Worm (Caenorhabditis elegans) whole organism, L4 larva: ENCODE data around the gene Y102E9.5.
A peak's percentile ranks its signal among the peaks of the same experiment; 100 is the strongest.

ENCODE experiments used
- F26F4.8 ChIP-seq: fragments of 200-800 bp; sonication (Bioruptor generic); conservative IDR thresholded peaks from 2 replicates; pipeline ENCODE4 v1.3.6; 2022; ENCODE audit warnings: missing genetic modification characterization, missing compliant biosample characterization
- F37D6.2 ChIP-seq: sonication (generic microtip); optimal IDR thresholded peaks from 2 replicates; lab custom pipeline; 2016; ENCODE audit warnings: mild to moderate bottlenecking, missing genetic modification characterization, missing compliant biosample characterization
- F44E2.7 ChIP-seq: fragments of 200-800 bp; sonication (Bioruptor generic); IDR thresholded peaks from 2 replicates; pipeline ENCODE4 v2.1.2; 2022; ENCODE audit warnings: missing genetic modification characterization, missing compliant biosample characterization
- R02D3.7 ChIP-seq: fragments of 150-350 bp; sonication (generic microtip); optimal IDR thresholded peaks from 3 replicates; lab custom pipeline; 2014; ENCODE audit warnings: missing biosample characterization, missing genetic modification characterization
- T20F7.1 ChIP-seq: fragments of 200-800 bp; sonication (Bioruptor generic); optimal IDR thresholded peaks from 2 replicates; lab custom pipeline; 2018; ENCODE audit warnings: mild to moderate bottlenecking, missing genetic modification characterization, missing compliant biosample characterization
- T26A8.4 ChIP-seq: fragments of 200-800 bp; sonication (Bioruptor generic); IDR thresholded peaks from 2 replicates; pipeline ENCODE4 v1.3.6; 2022; ENCODE audit warnings: missing genetic modification characterization, missing compliant biosample characterization
- Y48G9A.11 ChIP-seq: fragments of 200-800 bp; sonication (Bioruptor generic); IDR thresholded peaks from 2 replicates; pipeline ENCODE4 v1.3.6; 2022; ENCODE audit warnings: missing genetic modification reagents, missing genetic modification characterization, missing compliant biosample characterization
- ZK337.2 ChIP-seq: fragments of 200-800 bp; sonication (Bioruptor generic); IDR thresholded peaks from 2 replicates; pipeline ENCODE4 v1.3.6; 2022; ENCODE audit warnings: missing genetic modification reagents, missing genetic modification characterization, missing compliant biosample characterization
- ZK546.5 ChIP-seq, 2 experiments: sonication (generic microtip); optimal IDR thresholded peaks; 2 replicates each; lab custom pipeline; 2017; ENCODE audit warnings: missing biosample characterization in 2 of 2, missing genetic modification characterization in 2 of 2
- ama-1 ChIP-seq: fragments of 150-350 bp; optimal IDR thresholded peaks from 2 replicates; lab custom pipeline; 2014; ENCODE audit warnings: inconsistent platforms, mixed read lengths
- attf-4 ChIP-seq: sonication (generic microtip); optimal IDR thresholded peaks from 3 replicates; lab custom pipeline; 2017; ENCODE audit warnings: missing biosample characterization, missing genetic modification characterization
- ceh-62 ChIP-seq: sonication (generic microtip); optimal IDR thresholded peaks from 2 replicates; lab custom pipeline; 2017; ENCODE audit warnings: missing biosample characterization, missing genetic modification characterization
- ceh-82 ChIP-seq: sonication (generic microtip); optimal IDR thresholded peaks from 2 replicates; lab custom pipeline; 2017; ENCODE audit warnings: missing biosample characterization, missing genetic modification characterization
- dpl-1 ChIP-seq: fragments of 150-350 bp; optimal IDR thresholded peaks from 2 replicates; lab custom pipeline; 2014; ENCODE audit warnings: missing biosample characterization, missing genetic modification reagents, missing genetic modification characterization
- dve-1 ChIP-seq: sonication (generic microtip); optimal IDR thresholded peaks from 2 replicates; lab custom pipeline; 2017; ENCODE audit warnings: antibody characterized with exemption, mild to moderate bottlenecking, missing genetic modification characterization, missing compliant biosample characterization; ENCODE audit not compliant: insufficient read depth
- egl-27 ChIP-seq: sonication (generic microtip); optimal IDR thresholded peaks from 3 replicates; lab custom pipeline; 2017; ENCODE audit warnings: missing biosample characterization, missing genetic modification reagents, missing genetic modification characterization
- hif-1 ChIP-seq, 2 experiments: sonication (generic microtip); optimal IDR thresholded peaks; 2 replicates each; lab custom pipeline; 2016 to 2017; ENCODE audit warnings: missing compliant biosample characterization in 2 of 2, missing genetic modification characterization in 2 of 2, missing genetic modification reagents in 2 of 2, missing genotype in 2 of 2, mild to moderate bottlenecking in 1 of 2
- hlh-11 ChIP-seq: fragments of 200-800 bp; sonication (Bioruptor generic); optimal IDR thresholded peaks from 2 replicates; lab custom pipeline; 2018; ENCODE audit warnings: mild to moderate bottlenecking, missing genetic modification characterization, missing compliant biosample characterization
- lin-13 ChIP-seq: fragments of 150-350 bp; optimal IDR thresholded peaks from 2 replicates; lab custom pipeline; 2014; ENCODE audit warnings: missing biosample characterization, missing genetic modification reagents, missing genetic modification characterization
- lin-38 ChIP-seq: fragments of 200-800 bp; sonication (Bioruptor generic); IDR thresholded peaks from 2 replicates; pipeline ENCODE4 v1.3.6; 2022; ENCODE audit warnings: missing genetic modification reagents, missing genetic modification characterization, missing compliant biosample characterization
- lir-3 ChIP-seq: sonication (generic microtip); optimal IDR thresholded peaks from 2 replicates; lab custom pipeline; 2016; ENCODE audit warnings: mild to moderate bottlenecking, missing genetic modification characterization, missing compliant biosample characterization
- madf-5 ChIP-seq, 2 experiments: fragments of 200-800 bp; sonication (Bioruptor generic); IDR thresholded peaks; 2 replicates each; pipeline ENCODE4 v1.3.6; 2022; ENCODE audit warnings: missing compliant biosample characterization in 2 of 2, missing genetic modification characterization in 2 of 2
- mdt-29 ChIP-seq: fragments of 200-800 bp; sonication (Bioruptor generic); IDR thresholded peaks from 2 replicates; pipeline ENCODE4 v1.3.6; 2022; ENCODE audit warnings: missing genetic modification reagents, missing genetic modification characterization, missing compliant biosample characterization
- mes-2 ChIP-seq: sonication (generic microtip); optimal IDR thresholded peaks from 2 replicates; lab custom pipeline; 2016; ENCODE audit warnings: missing genotype, mild to moderate bottlenecking, missing genetic modification characterization, missing compliant biosample characterization; ENCODE audit not compliant: poor library complexity, severe bottlenecking
- mxl-3 ChIP-seq: fragments of 200-800 bp; sonication (Bioruptor generic); optimal IDR thresholded peaks from 2 replicates; lab custom pipeline; 2018; ENCODE audit warnings: mild to moderate bottlenecking, missing genetic modification characterization, missing compliant biosample characterization
- nhr-102 ChIP-seq: sonication (generic microtip); optimal IDR thresholded peaks from 2 replicates; lab custom pipeline; 2016; ENCODE audit warnings: mild to moderate bottlenecking, missing genetic modification characterization, moderate library complexity, missing compliant biosample characterization
- nhr-48 ChIP-seq: sonication (generic microtip); optimal IDR thresholded peaks from 2 replicates; lab custom pipeline; 2016; ENCODE audit warnings: mild to moderate bottlenecking, missing genetic modification characterization, missing compliant biosample characterization
- set-16 ChIP-seq: fragments of 200-800 bp; sonication (Bioruptor generic); IDR thresholded peaks from 2 replicates; pipeline ENCODE4 v1.3.6; 2022; ENCODE audit warnings: missing genetic modification reagents, missing genetic modification characterization, missing compliant biosample characterization
- snpc-4 ChIP-seq: fragments of 150-350 bp; optimal IDR thresholded peaks from 2 replicates; lab custom pipeline; 2014; ENCODE audit warnings: missing biosample characterization, missing genetic modification characterization
- spr-3 ChIP-seq: fragments of 200-800 bp; sonication (Bioruptor generic); optimal IDR thresholded peaks from 2 replicates; lab custom pipeline; 2018; ENCODE audit warnings: mild to moderate bottlenecking, missing genetic modification characterization, missing compliant biosample characterization
- tag-97 ChIP-seq: fragments of 200-800 bp; sonication (Bioruptor generic); IDR thresholded peaks from 2 replicates; pipeline ENCODE4 v1.3.6; 2022; ENCODE audit warnings: missing genetic modification characterization, missing compliant biosample characterization
- tra-1 ChIP-seq: fragments of 200-800 bp; sonication (Bioruptor generic); IDR thresholded peaks from 2 replicates; pipeline ENCODE4 v1.3.6; 2022; ENCODE audit warnings: missing genetic modification reagents, missing genetic modification characterization, missing compliant biosample characterization
- unc-62 ChIP-seq, 3 experiments: fragments of 150-350 bp in 1 of 3; sonication (generic microtip); optimal IDR thresholded peaks in 2 of 3; peaks in 1 of 3; 1 replicate in 1 of 3; 2 replicates in 2 of 3; lab custom pipeline; 2014 to 2017; ENCODE audit warnings: missing biosample characterization in 3 of 3, missing genetic modification characterization in 3 of 3, missing genetic modification reagents in 3 of 3, missing genotype in 1 of 3
- vab-7 ChIP-seq: fragments of 200-800 bp; sonication (Bioruptor generic); IDR thresholded peaks from 2 replicates; pipeline ENCODE4 v1.3.6; 2022; ENCODE audit warnings: missing genetic modification reagents, missing genetic modification characterization, missing compliant biosample characterization
- zag-1 ChIP-seq: fragments of 150-350 bp; optimal IDR thresholded peaks from 2 replicates; lab custom pipeline; 2014; ENCODE audit warnings: missing biosample characterization, missing genetic modification characterization
- zfp-3 ChIP-seq: fragments of 200-800 bp; sonication (Bioruptor generic); conservative IDR thresholded peaks from 2 replicates; pipeline ENCODE4 v1.3.6; 2022; ENCODE audit warnings: missing genetic modification reagents, missing genetic modification characterization, missing compliant biosample characterization
- zip-11 ChIP-seq: fragments of 200-800 bp; sonication (Bioruptor generic); IDR thresholded peaks from 2 replicates; pipeline ENCODE4 v1.3.6; 2022; ENCODE audit warnings: missing genetic modification characterization, missing compliant biosample characterization
- zip-2 ChIP-seq: fragments of 150-350 bp; optimal IDR thresholded peaks from 2 replicates; lab custom pipeline; 2014; ENCODE audit warnings: missing biosample characterization, missing genetic modification characterization

The Y102E9.5 gene

ce11 chrIII:6731285-6731684 lies 1.2 kb upstream of the Y102E9.5 start:
- TF ChIP-seq spr-3 (GFP tag; lab: Kevin White, UChicago) (no peak), dpl-1 (GFP tag; lab: Kevin White, UChicago) (peak; percentile 14)

ce11 chrIII:6725489-6725888 lies 4.6 kb downstream of the Y102E9.5 start, which contains the start of gene wdr-4:
wdr-4 (plus strand) TSS chrIII:6725789.
- TF ChIP-seq lin-38 (GFP tag; lab: Robert Waterston, UW) (0 out of 2 replicates have a peak, but pooled peaks have one; percentile 37), tag-97 (GFP tag; lab: Robert Waterston, UW) (no peak)

- TF ChIP-seq ZK546.5 (tag; optimal IDR thresholded peaks at IDR 0.05; lab: Kevin White, UChicago): no peak
- no peak for TF ChIP-seq ceh-62
- no peak for TF ChIP-seq zfp-3 (GFP tag; lab: Robert Waterston, UW)
- TF ChIP-seq zip-2 (tag; lab: Kevin White, UChicago): no peak
- no peak for TF ChIP-seq lin-38 (GFP tag; lab: Robert Waterston, UW)
- TF ChIP-seq zag-1: no peak
- TF ChIP-seq R02D3.7 (tag; lab: Kevin White, UChicago): no peak
- no peak for TF ChIP-seq vab-7
- no peak for TF ChIP-seq lin-13
- TF ChIP-seq ama-1 (lab: Kevin White, UChicago): no peak
- TF ChIP-seq mxl-3 (GFP tag; lab: Kevin White, UChicago): no peak
- no peak for TF ChIP-seq nhr-48
- TF ChIP-seq F26F4.8 (GFP tag; lab: Robert Waterston, UW): no peak
- TF ChIP-seq ceh-82 (tag; lab: Kevin White, UChicago): no peak
- TF ChIP-seq attf-4 (tag; lab: Kevin White, UChicago): no peak
- TF ChIP-seq hif-1 (tag; optimal IDR thresholded peaks at IDR 0.05; lab: Kevin White, UChicago): no peak
- no peak for TF ChIP-seq ZK337.2 (GFP tag; lab: Robert Waterston, UW)
- TF ChIP-seq zip-11: no peak
These were observed 7.0 kb downstream of the Y102E9.5 start, which contains the start of gene F37A4.1 for ce11 chrIII:6723089-6723488. F37A4.1 (plus strand) TSS chrIII:6723389.

- no peak for TF ChIP-seq F37D6.2 (tag; lab: Kevin White, UChicago)
- TF ChIP-seq R02D3.7 (tag; lab: Kevin White, UChicago): no peak
- TF ChIP-seq mdt-29 (GFP tag; lab: Robert Waterston, UW): no peak
- TF ChIP-seq set-16 (GFP tag; lab: Robert Waterston, UW): no peak
- TF ChIP-seq dpl-1 (GFP tag; lab: Kevin White, UChicago): peak; percentile 29
- TF ChIP-seq T20F7.1: peak; percentile 93
- no peak for TF ChIP-seq mes-2 (tag; lab: Kevin White, UChicago)
- TF ChIP-seq snpc-4 (tag; lab: Kevin White, UChicago): no peak
- TF ChIP-seq F44E2.7 (GFP tag; lab: Robert Waterston, UW): no peak
- TF ChIP-seq dve-1 (tag; lab: Kevin White, UChicago): no peak
- TF ChIP-seq Y48G9A.11 (GFP tag; lab: Robert Waterston, UW): peak; percentile 93
- no peak for TF ChIP-seq lin-38 (GFP tag; lab: Robert Waterston, UW)
- no peak for TF ChIP-seq zag-1
- no peak for TF ChIP-seq nhr-102 (tag; lab: Kevin White, UChicago)
- no peak for TF ChIP-seq mxl-3 (GFP tag; lab: Kevin White, UChicago)
These were observed 7.8 kb downstream of the Y102E9.5 start, which contains the start of the genes bath-41 and F37A4.2 for ce11 chrIII:6722208-6722679. bath-41 (minus strand) TSS chrIII:6722258. F37A4.2 (plus strand) TSS chrIII:6722454.

- no peak for TF ChIP-seq lir-3
- TF ChIP-seq tra-1 (GFP tag; lab: Robert Waterston, UW): no peak
- TF ChIP-seq madf-5 (GFP tag; IDR thresholded peaks at IDR 0.05; lab: Robert Waterston, UW): no peak
- TF ChIP-seq ZK546.5 (tag; optimal IDR thresholded peaks at IDR 0.05; lab: Kevin White, UChicago): no peak
- TF ChIP-seq egl-27 (tag; lab: Kevin White, UChicago): no peak
- TF ChIP-seq hlh-11: no peak
- peak in 1 of 2 experiments; percentile 24 for TF ChIP-seq unc-62 (GFP tag; optimal IDR thresholded peaks at IDR 0.05 in 1 of 2; lab: Kevin White, UChicago)
- no peak for TF ChIP-seq unc-62 (tag; optimal IDR thresholded peaks at IDR 0.05; lab: Kevin White, UChicago)
- no peak for TF ChIP-seq T26A8.4 (GFP tag; lab: Robert Waterston, UW)
These were observed 11.8 kb downstream of the Y102E9.5 start, which contains the start of gene F37A4.3 for ce11 chrIII:6718270-6718669. F37A4.3 (plus strand) TSS chrIII:6718570.
